Worm (Caenorhabditis elegans): ENCODE measurements around the gene F16G10.9.
A peak's percentile ranks its signal among the peaks of the same experiment; 100 is the strongest.

Gene F16G10.9

DNA sequence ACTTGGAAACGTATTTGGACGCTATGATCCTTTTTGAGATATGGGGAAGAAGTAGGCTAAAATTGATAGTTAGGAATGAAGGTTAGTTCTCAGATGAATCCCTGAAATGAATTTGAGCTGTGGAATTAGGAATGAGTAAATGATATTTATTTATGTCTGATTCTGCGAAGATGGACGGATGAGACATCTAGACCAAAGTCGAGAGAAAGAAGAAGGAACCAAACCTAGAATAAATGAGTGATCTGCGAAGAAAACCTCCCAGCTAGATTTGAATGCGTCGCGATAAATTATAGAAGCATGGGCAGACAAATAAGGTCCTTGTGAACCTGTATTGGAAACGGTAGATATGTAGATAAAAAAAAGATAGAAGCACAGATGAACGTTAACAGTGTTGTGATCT is 25.4 kb downstream of the F16G10.9 start, which contains the start of gene F43C11.16:
TSS of gene F43C11.16 (minus strand) at position 101 of the 400 bp plus-strand sequence.
- TF ChIP-seq unc-130 (tag; optimal IDR thresholded peaks at IDR 0.05) (no peak), efl-1 (optimal IDR thresholded peaks at IDR 0.05) (no peak), efl-1 (GFP tag; optimal IDR thresholded peaks at IDR 0.05 in 1 of 2) (peak in 1 of 2 experiments; percentile 18)

DNA sequence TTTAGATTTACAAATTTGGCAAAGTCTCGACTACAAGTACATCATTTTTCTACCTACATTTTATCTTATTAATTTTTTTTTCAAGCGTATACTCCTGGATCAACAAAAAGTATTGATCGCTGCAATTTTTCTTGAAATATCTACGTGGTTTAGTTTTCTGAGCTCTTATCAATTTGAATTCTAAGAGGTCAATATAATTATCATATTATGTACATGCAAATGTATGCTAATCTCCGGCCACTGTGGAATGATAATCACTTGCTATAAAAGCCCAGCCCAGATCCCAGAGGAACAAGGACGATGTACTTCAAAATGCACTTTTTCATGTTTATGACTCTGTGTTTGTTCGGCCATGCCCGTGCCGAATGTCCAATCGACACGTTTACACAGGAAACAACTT is 28.6 kb downstream of the F16G10.9 start, which contains the start of gene F43C11.1:
TSS of gene F43C11.1 (plus strand) at position 301 of the 400 bp plus-strand sequence.
- no peak for TF ChIP-seq ceh-8 (GFP tag; optimal IDR thresholded peaks at IDR 0.05)
- no peak for TF ChIP-seq ceh-88 (GFP tag; IDR thresholded peaks at IDR 0.05)
- TF ChIP-seq aly-2 (tag; optimal IDR thresholded peaks at IDR 0.05): no peak
- TF ChIP-seq lin-39 (tag; optimal IDR thresholded peaks at IDR 0.05): no peak
- TF ChIP-seq zip-4 (GFP tag; optimal IDR thresholded peaks at IDR 0.05): no peak
- TF ChIP-seq unc-62 (GFP tag; optimal IDR thresholded peaks at IDR 0.05): no peak
- no peak for TF ChIP-seq Y116A8C.19 (tag; optimal IDR thresholded peaks at IDR 0.05; ENCODE audit: borderline replicate concordance)
- no peak for TF ChIP-seq mab-9 (GFP tag; IDR thresholded peaks at IDR 0.05)
- TF ChIP-seq lin-35 (GFP tag; optimal IDR thresholded peaks at IDR 0.05): no peak
- no peak for TF ChIP-seq F16B12.6 (tag; optimal IDR thresholded peaks at IDR 0.05)
- TF ChIP-seq mef-2 (tag; optimal IDR thresholded peaks at IDR 0.05): no peak
- TF ChIP-seq C16A3.4 (tag; optimal IDR thresholded peaks at IDR 0.05): no peak
- TF ChIP-seq elt-3 (tag; optimal IDR thresholded peaks at IDR 0.05): no peak
- no peak for TF ChIP-seq unc-30 (tag; optimal IDR thresholded peaks at IDR 0.05)
- TF ChIP-seq sox-4 (tag; optimal IDR thresholded peaks at IDR 0.05): no peak

DNA sequence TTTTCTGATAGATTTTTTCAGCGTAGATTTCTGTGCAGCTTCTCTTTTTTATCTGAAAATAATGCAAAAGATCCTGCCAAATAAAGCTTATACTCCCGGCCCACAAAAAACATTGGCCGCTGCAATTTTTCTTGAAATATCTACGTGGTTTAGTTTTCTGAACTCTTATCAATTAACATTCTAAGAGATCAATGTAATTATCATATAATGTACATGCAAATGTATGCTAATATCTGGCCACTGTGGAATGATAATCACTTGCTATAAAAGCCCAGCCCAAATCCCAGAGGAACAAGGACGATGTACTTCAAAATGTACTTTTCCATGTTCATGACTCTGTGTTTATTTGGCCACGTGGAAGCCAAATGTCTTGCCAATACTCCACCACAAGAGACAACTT is 30.9 kb downstream of the F16G10.9 start, which contains the start of gene F43C11.2:
TSS of gene F43C11.2 (plus strand) at position 301 of the 400 bp plus-strand sequence.
- TF ChIP-seq swsn-7 (tag; optimal IDR thresholded peaks at IDR 0.05): no peak
- no peak for TF ChIP-seq pax-3 (tag; optimal IDR thresholded peaks at IDR 0.05)
- no peak for TF ChIP-seq hlh-17 (GFP tag; optimal IDR thresholded peaks at IDR 0.05; ENCODE audit: borderline replicate concordance)
- TF ChIP-seq unc-98 (GFP tag; IDR thresholded peaks at IDR 0.05): no peak
- no peak for TF ChIP-seq fkh-10 (GFP tag; optimal IDR thresholded peaks at IDR 0.05)
- no peak for TF ChIP-seq lin-39 (tag; optimal IDR thresholded peaks at IDR 0.05)
- no peak for TF ChIP-seq nhr-76 (tag; optimal IDR thresholded peaks at IDR 0.05)
- TF ChIP-seq nhr-12 (tag; optimal IDR thresholded peaks at IDR 0.05): no peak
- no peak for TF ChIP-seq blmp-1 (tag; optimal IDR thresholded peaks at IDR 0.05)
- no peak for TF ChIP-seq ztf-11 (tag; optimal IDR thresholded peaks at IDR 0.05)
- TF ChIP-seq elt-2 (tag; optimal IDR thresholded peaks at IDR 0.05): no peak
- no peak for TF ChIP-seq efl-1 (optimal IDR thresholded peaks at IDR 0.05)
- no peak for TF ChIP-seq efl-1 (GFP tag; optimal IDR thresholded peaks at IDR 0.05 in 1 of 2)
- TF ChIP-seq zip-4 (GFP tag; optimal IDR thresholded peaks at IDR 0.05): no peak
- TF ChIP-seq sox-4 (tag; optimal IDR thresholded peaks at IDR 0.05): no peak
- TF ChIP-seq lin-13 (GFP tag; optimal IDR thresholded peaks at IDR 0.05): no peak
- TF ChIP-seq tbx-2 (tag; optimal IDR thresholded peaks at IDR 0.05): no peak
- TF ChIP-seq mep-1 (tag; optimal IDR thresholded peaks at IDR 0.05): no peak
- no peak for TF ChIP-seq elt-3 (tag; optimal IDR thresholded peaks at IDR 0.05)

DNA sequence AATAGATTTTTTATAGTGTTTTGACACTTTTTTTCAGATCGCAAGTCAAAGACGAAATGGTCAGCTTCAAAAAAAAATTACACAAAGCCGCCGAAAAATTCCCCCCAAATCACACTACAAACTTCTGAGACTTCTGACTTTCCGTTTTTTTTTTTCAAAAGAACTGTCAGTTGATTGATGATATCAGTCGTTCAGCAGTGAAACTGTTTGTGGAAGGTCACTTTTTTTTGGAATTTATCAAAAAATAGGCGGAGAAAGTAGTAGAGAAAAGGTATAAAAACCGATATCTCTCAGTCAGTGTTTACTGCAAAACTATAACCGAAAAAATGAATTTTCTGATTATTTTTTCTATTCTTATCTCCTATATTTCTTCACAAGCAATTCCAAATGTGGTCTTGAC is 32.4 kb downstream of the F16G10.9 start, which contains the start of gene F43C11.3:
TSS of gene F43C11.3 (plus strand) at position 301 of the 400 bp plus-strand sequence.
- TF ChIP-seq C34B4.2 (tag; optimal IDR thresholded peaks at IDR 0.05) (no peak), snu-23 (GFP tag; optimal IDR thresholded peaks at IDR 0.05) (no peak), lin-39 (tag; optimal IDR thresholded peaks at IDR 0.05) (no peak), aha-1 (tag; optimal IDR thresholded peaks at IDR 0.05) (no peak), sptf-1 (tag; optimal IDR thresholded peaks at IDR 0.05) (no peak), skn-1 (tag; optimal IDR thresholded peaks at IDR 0.05) (no peak), ceh-82 (tag; optimal IDR thresholded peaks at IDR 0.05) (no peak), sox-4 (tag; optimal IDR thresholded peaks at IDR 0.05) (no peak), lin-13 (GFP tag; optimal IDR thresholded peaks at IDR 0.05) (no peak), pqm-1 (tag; optimal IDR thresholded peaks at IDR 0.05) (no peak), unc-30 (tag; optimal IDR thresholded peaks at IDR 0.05) (no peak), lin-35 (GFP tag; optimal IDR thresholded peaks at IDR 0.05) (no peak), dpl-1 (GFP tag; optimal IDR thresholded peaks at IDR 0.05) (no peak), nhr-28 (tag; optimal IDR thresholded peaks at IDR 0.05) (no peak), nhr-71 (tag; optimal IDR thresholded peaks at IDR 0.05) (no peak), efl-3 (GFP tag; optimal IDR thresholded peaks at IDR 0.05) (no peak), lsy-2 (tag; optimal IDR thresholded peaks at IDR 0.05) (no peak), zip-4 (GFP tag; optimal IDR thresholded peaks at IDR 0.05) (no peak)

Measured in whole organism, L1 larva.